Fruit fly (Drosophila melanogaster) whole organism, prepupa: ENCODE measurements around the gene CG5280.

Source experiments
- CG10631 ChIP-seq: fragments of 200-800 bp; sonication (Bioruptor generic); optimal IDR thresholded peaks from 2 replicates; lab custom pipeline; 2016; ENCODE audit warnings: missing biosample characterization, missing genetic modification characterization
- CG10669 ChIP-seq: fragments of 200-800 bp; sonication (Bioruptor generic); optimal IDR thresholded peaks from 3 replicates; lab custom pipeline; 2018; ENCODE audit warnings: missing biosample characterization, mild to moderate bottlenecking, missing genetic modification characterization, moderate library complexity
- CG11762 ChIP-seq: fragments of 200-800 bp; sonication (Bioruptor generic); optimal IDR thresholded peaks from 3 replicates; lab custom pipeline; 2016; ENCODE audit warnings: missing biosample characterization, missing genetic modification characterization; ENCODE audit not compliant: insufficient read depth
- CG15336 ChIP-seq: fragments of 200-800 bp; sonication (Bioruptor generic); IDR thresholded peaks from 2 replicates; pipeline ENCODE4 v1.3.6; 2022; ENCODE audit warnings: missing biosample characterization, missing genetic modification characterization
- CG1621 ChIP-seq: fragments of 200-800 bp; sonication (Bioruptor generic); optimal IDR thresholded peaks from 3 replicates; lab custom pipeline; 2018; ENCODE audit warnings: missing biosample characterization, mild to moderate bottlenecking, missing genetic modification characterization
- CG16779 ChIP-seq: fragments of 200-800 bp; sonication (Bioruptor generic); optimal IDR thresholded peaks from 3 replicates; lab custom pipeline; 2017; ENCODE audit warnings: missing biosample characterization, mild to moderate bottlenecking, missing genetic modification characterization
- CG3032 ChIP-seq: fragments of 200-800 bp; optimal IDR thresholded peaks from 2 replicates; lab custom pipeline; 2019; ENCODE audit warnings: missing biosample characterization, mild to moderate bottlenecking, missing genetic modification characterization, moderate library complexity
- CG32006 ChIP-seq: fragments of 200-800 bp; sonication (Bioruptor generic); optimal IDR thresholded peaks from 3 replicates; lab custom pipeline; 2017; ENCODE audit warnings: missing biosample characterization, mild to moderate bottlenecking, missing genetic modification characterization
- CG34406 ChIP-seq: fragments of 200-800 bp; sonication (Bioruptor generic); optimal IDR thresholded peaks from 3 replicates; lab custom pipeline; 2016; ENCODE audit warnings: missing biosample characterization, missing genetic modification characterization
- CG6276 ChIP-seq: fragments of 200-800 bp; sonication (Bioruptor generic); optimal IDR thresholded peaks from 2 replicates; lab custom pipeline; 2017; ENCODE audit warnings: missing biosample characterization, mild to moderate bottlenecking, missing genetic modification characterization
- CG6792 ChIP-seq: fragments of 200-800 bp; sonication (Bioruptor generic); optimal IDR thresholded peaks from 3 replicates; lab custom pipeline; 2016; ENCODE audit warnings: missing biosample characterization, missing genetic modification characterization
- CG6854 ChIP-seq: fragments of 200-800 bp; sonication (Bioruptor generic); optimal IDR thresholded peaks from 2 replicates; lab custom pipeline; 2017; ENCODE audit warnings: missing biosample characterization, mild to moderate bottlenecking, missing genetic modification characterization
- CG7368 ChIP-seq: fragments of 200-800 bp; sonication (Bioruptor generic); optimal IDR thresholded peaks from 3 replicates; lab custom pipeline; 2016; ENCODE audit warnings: missing biosample characterization, missing genetic modification characterization
- CG8119 ChIP-seq: fragments of 200-800 bp; sonication (Bioruptor generic); IDR thresholded peaks from 3 replicates; pipeline ENCODE4 v1.3.6; 2022; ENCODE audit warnings: missing biosample characterization, missing genetic modification characterization
- CG8319 ChIP-seq: fragments of 200-800 bp; sonication (Bioruptor generic); optimal IDR thresholded peaks from 3 replicates; lab custom pipeline; 2016; ENCODE audit warnings: missing biosample characterization, missing genetic modification characterization
- CG9139 ChIP-seq: fragments of 200-800 bp; sonication (Bioruptor generic); optimal IDR thresholded peaks from 3 replicates; lab custom pipeline; 2017; ENCODE audit warnings: missing biosample characterization, mild to moderate bottlenecking, missing genetic modification characterization
- Ets21C ChIP-seq: fragments of 200-800 bp; sonication (Bioruptor generic); optimal IDR thresholded peaks from 3 replicates; lab custom pipeline; 2016; ENCODE audit warnings: missing biosample characterization, missing genetic modification characterization
- Ets96B ChIP-seq: fragments of 200-800 bp; optimal IDR thresholded peaks from 2 replicates; lab custom pipeline; 2019; ENCODE audit warnings: missing biosample characterization, mild to moderate bottlenecking, missing genetic modification characterization, moderate library complexity
- Lpt ChIP-seq: fragments of 200-800 bp; sonication (Bioruptor generic); optimal IDR thresholded peaks from 3 replicates; lab custom pipeline; 2016; ENCODE audit warnings: missing biosample characterization, missing genetic modification characterization
- Met ChIP-seq: fragments of 200-800 bp; sonication (Bioruptor generic); optimal IDR thresholded peaks from 3 replicates; lab custom pipeline; 2016; ENCODE audit warnings: missing biosample characterization, missing genetic modification characterization
- OdsH ChIP-seq: fragments of 200-800 bp; sonication (Bioruptor generic); optimal IDR thresholded peaks from 3 replicates; lab custom pipeline; 2016; ENCODE audit warnings: missing biosample characterization, missing genetic modification characterization
- Sox102F ChIP-seq: fragments of 200-800 bp; sonication (Bioruptor generic); optimal IDR thresholded peaks from 2 replicates; lab custom pipeline; 2016; ENCODE audit warnings: missing biosample characterization, mild to moderate bottlenecking, missing genetic modification characterization
- Sox15 ChIP-seq: fragments of 200-800 bp; sonication (Bioruptor generic); optimal IDR thresholded peaks from 3 replicates; lab custom pipeline; 2016; ENCODE audit warnings: missing biosample characterization, missing genetic modification characterization
- achi ChIP-seq: fragments of 200-800 bp; sonication (Bioruptor generic); optimal IDR thresholded peaks from 3 replicates; lab custom pipeline; 2016; ENCODE audit warnings: missing biosample characterization, missing genetic modification characterization
- acj6 ChIP-seq: fragments of 200-800 bp; sonication (Bioruptor generic); optimal IDR thresholded peaks from 3 replicates; lab custom pipeline; 2016; ENCODE audit warnings: missing biosample characterization, missing genetic modification characterization
- eg ChIP-seq: fragments of 200-800 bp; sonication (Bioruptor generic); IDR thresholded peaks from 3 replicates; pipeline ENCODE4 v1.3.6; 2022; ENCODE audit warnings: missing biosample characterization, missing genetic modification characterization
- fkh ChIP-seq: fragments of 200-800 bp; sonication (Bioruptor generic); optimal IDR thresholded peaks from 3 replicates; lab custom pipeline; 2017; ENCODE audit warnings: missing biosample characterization, mild to moderate bottlenecking, missing genetic modification characterization, moderate library complexity
- net ChIP-seq: fragments of 200-800 bp; sonication (Bioruptor generic); optimal IDR thresholded peaks from 3 replicates; lab custom pipeline; 2016; ENCODE audit warnings: missing biosample characterization, missing genetic modification characterization
- pdm3 ChIP-seq: fragments of 200-800 bp; sonication (Bioruptor generic); optimal IDR thresholded peaks from 3 replicates; lab custom pipeline; 2016; ENCODE audit warnings: missing biosample characterization, missing genetic modification characterization
- spab ChIP-seq: fragments of 200-800 bp; sonication (Bioruptor generic); optimal IDR thresholded peaks from 2 replicates; lab custom pipeline; 2017; ENCODE audit warnings: missing biosample characterization, mild to moderate bottlenecking, missing genetic modification characterization, missing genetic modification reagents
- ss ChIP-seq, 2 experiments: fragments of 200-800 bp; sonication (Bioruptor generic); optimal IDR thresholded peaks; 2 replicates in 1 of 2; 3 replicates in 1 of 2; lab custom pipeline; 2017 to 2018; ENCODE audit warnings: mild to moderate bottlenecking in 2 of 2, missing biosample characterization in 2 of 2, missing genetic modification characterization in 2 of 2, moderate library complexity in 1 of 2
- vri ChIP-seq: fragments of 200-800 bp; sonication (Bioruptor generic); optimal IDR thresholded peaks from 3 replicates; lab custom pipeline; 2016; ENCODE audit warnings: missing biosample characterization, mild to moderate bottlenecking, missing genetic modification characterization

CG5280 gene

DNA sequence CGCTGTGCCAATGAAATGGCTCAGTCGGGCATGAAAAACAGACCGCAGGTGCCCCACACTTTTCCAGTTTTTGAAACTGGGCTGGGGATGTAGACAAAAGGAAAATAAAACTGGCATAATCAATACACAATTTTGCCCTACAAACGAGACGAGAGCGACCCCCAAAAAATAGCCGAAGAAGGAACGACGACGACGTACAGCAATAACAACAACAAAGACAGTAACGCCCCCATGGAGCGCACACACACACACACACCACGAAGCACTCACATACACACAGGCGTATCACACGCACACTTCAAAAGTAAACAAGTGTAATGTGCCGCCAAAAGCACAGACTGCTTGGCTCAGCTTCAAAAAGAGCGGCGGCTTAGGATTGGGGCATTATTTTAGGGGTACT, 38.5 kb downstream of the CG5280 start:
- TF ChIP-seq fkh (GFP tag; lab: Kevin White, UChicago) (peak; percentile 50), ss (GFP tag; optimal IDR thresholded peaks at IDR 0.05; lab: Kevin White, UChicago) (no peak)

DNA sequence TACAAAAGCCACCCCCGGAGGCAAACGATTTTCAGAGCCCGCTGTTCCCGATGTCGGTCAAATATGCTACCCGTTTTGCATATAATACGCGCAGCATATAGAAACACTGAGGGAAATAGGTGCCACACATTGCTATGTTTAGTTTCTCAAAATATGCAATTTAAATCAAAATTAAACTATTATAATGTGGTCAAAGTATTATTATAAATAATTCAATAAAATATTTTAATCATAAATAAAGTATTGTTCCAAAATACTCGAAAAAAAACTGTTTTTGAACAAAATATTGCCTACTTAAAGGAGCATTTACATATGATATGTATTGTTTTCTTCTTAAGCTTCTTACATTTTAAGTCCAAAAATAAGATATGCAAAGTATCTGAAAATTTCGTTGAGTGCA, 39.1 kb downstream of the CG5280 start:
- no peak for TF ChIP-seq CG34406 (GFP tag; lab: Kevin White, UChicago)
- TF ChIP-seq pdm3 (GFP tag; lab: Kevin White, UChicago): no peak
- TF ChIP-seq CG32006 (GFP tag; lab: Kevin White, UChicago): peak; percentile 18
- TF ChIP-seq Ets96B (tag; lab: Kevin White, UChicago): no peak
- no peak for TF ChIP-seq CG1621 (tag; lab: Kevin White, UChicago)
- TF ChIP-seq CG9139 (GFP tag; lab: Kevin White, UChicago): no peak
- no peak for TF ChIP-seq CG6854 (GFP tag; lab: Kevin White, UChicago)
- no peak for TF ChIP-seq CG10631 (GFP tag; lab: Kevin White, UChicago)
- no peak for TF ChIP-seq CG10669 (GFP tag; lab: Kevin White, UChicago)
- no peak for TF ChIP-seq CG7368 (GFP tag; lab: Kevin White, UChicago)
- TF ChIP-seq acj6 (GFP tag; lab: Kevin White, UChicago): no peak
- peak; percentile 41 for TF ChIP-seq CG15336 (GFP tag; lab: Robert Waterston, UW)
- TF ChIP-seq CG6276 (GFP tag; lab: Kevin White, UChicago): peak; percentile 3
- no peak for TF ChIP-seq OdsH (GFP tag; lab: Kevin White, UChicago)
- 0 out of 3 replicates have a peak, but pooled peaks have one; percentile 17 for TF ChIP-seq eg (GFP tag; lab: Robert Waterston, UW)
- no peak for TF ChIP-seq Sox15
- no peak for TF ChIP-seq CG8319 (GFP tag; lab: Kevin White, UChicago)
- no peak for TF ChIP-seq Met
- TF ChIP-seq Lpt: no peak
- TF ChIP-seq achi (GFP tag; lab: Kevin White, UChicago): no peak
- TF ChIP-seq Sox102F (GFP tag; lab: Kevin White, UChicago): no peak
- TF ChIP-seq CG16779 (tag; lab: Kevin White, UChicago): no peak
- TF ChIP-seq CG11762 (GFP tag; lab: Kevin White, UChicago): no peak
- TF ChIP-seq spab (GFP tag; lab: Kevin White, UChicago): no peak
- TF ChIP-seq Ets21C: no peak
- no peak for TF ChIP-seq CG3032 (tag; lab: Kevin White, UChicago)
- TF ChIP-seq, all 60 proteins: peak for 4

DNA sequence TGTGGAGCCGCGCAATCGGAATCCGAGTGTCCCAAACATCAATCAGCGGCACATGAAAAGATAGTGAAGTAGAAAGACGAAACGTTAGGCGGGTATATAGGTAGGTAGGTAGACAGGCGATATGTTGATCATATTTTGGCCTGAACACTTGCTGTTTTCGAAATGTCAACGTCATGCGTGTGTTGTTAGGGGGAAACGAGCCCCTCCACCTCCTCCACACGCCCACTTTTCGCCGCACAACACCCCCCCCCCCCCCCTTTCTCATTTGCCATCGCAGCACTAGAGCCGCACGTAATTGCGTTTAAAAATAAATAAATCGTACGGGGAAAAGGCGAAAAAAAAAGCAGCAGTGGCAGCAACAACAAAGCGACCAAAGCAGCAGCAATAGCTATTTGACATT, 40.2 kb downstream of the CG5280 start:
- TF ChIP-seq CG3032 (tag; lab: Kevin White, UChicago) (no peak), Ets21C (no peak), Met (no peak), CG7368 (GFP tag; lab: Kevin White, UChicago) (no peak), CG8319 (GFP tag; lab: Kevin White, UChicago) (no peak), CG6792 (GFP tag; lab: Kevin White, UChicago) (no peak), Lpt (no peak)

DNA sequence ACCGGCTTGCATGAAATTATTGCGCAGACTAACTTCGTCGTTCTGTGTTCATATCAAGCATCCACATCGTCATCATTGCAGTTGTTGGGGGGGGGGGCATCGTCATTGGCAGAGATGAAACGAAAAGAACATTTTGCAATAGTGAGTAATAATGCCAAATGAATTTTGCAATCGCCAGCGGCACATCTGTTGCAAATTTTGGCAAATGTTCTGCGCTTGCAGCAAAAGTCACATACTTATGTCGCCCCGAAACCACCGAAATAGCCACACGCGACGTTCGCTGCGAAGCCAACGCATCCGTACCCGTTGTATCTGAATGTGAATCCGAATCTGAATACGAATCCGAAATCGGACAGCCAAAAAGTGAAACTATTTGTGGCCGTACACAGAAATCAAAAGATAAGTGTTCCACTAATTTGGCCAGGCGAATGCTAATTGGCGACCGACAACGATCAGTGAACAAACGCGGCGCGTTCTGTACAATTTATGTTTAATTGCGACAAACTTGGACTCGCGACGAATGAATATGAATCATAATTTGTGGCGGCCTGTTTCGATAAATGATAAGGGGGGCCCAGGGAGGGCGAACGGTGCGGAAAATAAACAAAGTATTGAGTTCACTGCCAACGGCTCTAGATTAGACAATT, 42.1 kb downstream of the CG5280 start:
- TF ChIP-seq CG3032 (tag; lab: Kevin White, UChicago) (no peak), CG8119 (GFP tag; lab: Robert Waterston, UW) (no peak), net (peak; percentile 55), eg (GFP tag; lab: Robert Waterston, UW) (no peak), fkh (GFP tag; lab: Kevin White, UChicago) (peak; percentile 58)

DNA sequence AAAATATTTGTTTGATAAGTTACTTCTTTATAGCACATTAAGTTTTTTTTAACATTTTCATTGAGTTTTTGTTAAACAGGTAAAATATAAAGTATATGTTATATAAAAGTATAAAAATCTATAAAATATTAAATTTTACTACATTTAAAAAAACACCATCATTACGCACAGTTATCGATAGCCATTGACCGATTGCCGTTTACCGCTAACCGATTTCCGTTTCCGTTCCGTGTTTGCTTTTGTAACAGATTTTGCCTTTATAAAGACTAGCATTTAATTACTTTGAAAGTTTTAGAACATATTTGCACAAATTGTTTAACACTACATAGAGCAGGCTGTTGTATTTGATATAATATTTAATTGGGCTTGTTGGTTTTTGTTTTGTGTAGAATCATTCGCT, 50.4 kb downstream of the CG5280 start:
- TF ChIP-seq vri: no peak
- no peak for TF ChIP-seq CG32006 (GFP tag; lab: Kevin White, UChicago)
